Fruit fly (Drosophila melanogaster) whole organism, embryonic: ENCODE measurements around the gene CG45081.

ENCODE experiments used
- CG10979 ChIP-seq: fragments of 200-800 bp; sonication (Bioruptor generic); optimal IDR thresholded peaks from 2 replicates; lab custom pipeline; 2018; ENCODE audit warnings: missing biosample characterization, mild to moderate bottlenecking, missing genetic modification characterization, moderate library complexity
- CG12236 ChIP-seq: fragments of 200-800 bp; sonication (Bioruptor generic); optimal IDR thresholded peaks from 2 replicates; lab custom pipeline; 2016; ENCODE audit warnings: missing biosample characterization, missing genetic modification characterization
- CG1233 ChIP-seq: fragments of 200-800 bp; sonication (Bioruptor generic); optimal IDR thresholded peaks from 4 replicates; lab custom pipeline; 2018; ENCODE audit warnings: missing biosample characterization, mild to moderate bottlenecking, missing genetic modification characterization
- CG12769 ChIP-seq: fragments of 200-800 bp; sonication (Bioruptor generic); optimal IDR thresholded peaks from 2 replicates; lab custom pipeline; 2019; ENCODE audit warnings: missing biosample characterization, mild to moderate bottlenecking, missing genetic modification characterization, moderate library complexity
- CG13424 ChIP-seq: fragments of 200-800 bp; sonication (Bioruptor generic); optimal IDR thresholded peaks from 2 replicates; lab custom pipeline; 2019; ENCODE audit warnings: missing biosample characterization, mild to moderate bottlenecking, missing genetic modification characterization, moderate library complexity
- CG13775 ChIP-seq: fragments of 200-800 bp; sonication (Bioruptor generic); optimal IDR thresholded peaks from 3 replicates; lab custom pipeline; 2017; ENCODE audit warnings: missing biosample characterization, mild to moderate bottlenecking, missing genetic modification characterization
- CG15269 ChIP-seq: fragments of 200-800 bp; sonication (Bioruptor generic); optimal IDR thresholded peaks from 2 replicates; lab custom pipeline; 2018; ENCODE audit warnings: missing biosample characterization, mild to moderate bottlenecking, missing genetic modification characterization, moderate library complexity
- CG1602 ChIP-seq: fragments of 200-800 bp; sonication (Bioruptor generic); optimal IDR thresholded peaks from 3 replicates; lab custom pipeline; 2016; ENCODE audit warnings: missing biosample characterization, missing genetic modification characterization
- CG17361 ChIP-seq: fragments of 200-800 bp; sonication (Bioruptor generic); IDR thresholded peaks from 3 replicates; pipeline ENCODE4 v1.3.6; 2022; ENCODE audit warnings: missing biosample characterization, missing genetic modification characterization
- CG17385 ChIP-seq: fragments of 200-800 bp; sonication (Bioruptor generic); optimal IDR thresholded peaks from 3 replicates; lab custom pipeline; 2018; ENCODE audit warnings: missing biosample characterization, mild to moderate bottlenecking, missing genetic modification characterization
- CG18262 ChIP-seq: fragments of 200-800 bp; optimal IDR thresholded peaks from 3 replicates; lab custom pipeline; 2019; ENCODE audit warnings: missing biosample characterization, mild to moderate bottlenecking, missing genetic modification characterization, moderate library complexity
- CG18599 ChIP-seq: fragments of 200-800 bp; sonication (Bioruptor generic); optimal IDR thresholded peaks from 3 replicates; lab custom pipeline; 2017; ENCODE audit warnings: missing biosample characterization, missing genetic modification characterization, mild to moderate bottlenecking, moderate library complexity, missing genetic modification reagents
- CG2120 ChIP-seq: fragments of 200-800 bp; sonication (Bioruptor generic); optimal IDR thresholded peaks from 3 replicates; lab custom pipeline; 2016; ENCODE audit warnings: missing biosample characterization, missing genetic modification characterization
- CG30431 ChIP-seq: fragments of 200-800 bp; sonication (Bioruptor generic); optimal IDR thresholded peaks from 2 replicates; lab custom pipeline; 2017; ENCODE audit warnings: missing biosample characterization, missing genetic modification characterization
- CG31441 ChIP-seq: fragments of 200-800 bp; sonication (Bioruptor generic); IDR thresholded peaks from 2 replicates; pipeline ENCODE4 v1.3.6; 2022; ENCODE audit warnings: missing biosample characterization, missing genetic modification characterization
- CG3281 ChIP-seq: fragments of 200-800 bp; sonication (Bioruptor generic); optimal IDR thresholded peaks from 3 replicates; lab custom pipeline; 2017; ENCODE audit warnings: missing biosample characterization, mild to moderate bottlenecking, missing genetic modification characterization
- CG6813 ChIP-seq: fragments of 200-800 bp; sonication (Bioruptor generic); optimal IDR thresholded peaks from 2 replicates; lab custom pipeline; 2017; ENCODE audit warnings: missing biosample characterization, missing genetic modification characterization, mild to moderate bottlenecking, moderate library complexity, missing genetic modification reagents
- CG7556 ChIP-seq: fragments of 200-800 bp; sonication (Bioruptor generic); optimal IDR thresholded peaks from 2 replicates; lab custom pipeline; 2017; ENCODE audit warnings: missing biosample characterization, mild to moderate bottlenecking, missing genetic modification characterization
- CG7745 ChIP-seq: fragments of 200-800 bp; sonication (Bioruptor generic); optimal IDR thresholded peaks from 2 replicates; lab custom pipeline; 2018; ENCODE audit warnings: missing biosample characterization, mild to moderate bottlenecking, missing genetic modification characterization, moderate library complexity
- CG9932 ChIP-seq: fragments of 200-800 bp; sonication (Bioruptor generic); IDR thresholded peaks from 2 replicates; pipeline ENCODE4 v1.3.6; 2022; ENCODE audit warnings: missing biosample characterization, missing genetic modification characterization
- CoRest ChIP-seq: fragments of 200-800 bp; sonication (Bioruptor generic); optimal IDR thresholded peaks from 3 replicates; lab custom pipeline; 2018; ENCODE audit warnings: missing biosample characterization, mild to moderate bottlenecking, missing genetic modification characterization, moderate library complexity
- Ets65A ChIP-seq: fragments of 200-800 bp; sonication (Bioruptor generic); peaks from one replicate; lab custom pipeline; 2016; ENCODE audit warnings: missing biosample characterization, missing genetic modification characterization
- Fer1 ChIP-seq: fragments of 200-800 bp; sonication (Bioruptor generic); optimal IDR thresholded peaks from 2 replicates; lab custom pipeline; 2017; ENCODE audit warnings: missing biosample characterization, mild to moderate bottlenecking, missing genetic modification characterization
- HLH3B ChIP-seq: fragments of 200-800 bp; sonication (Bioruptor generic); IDR thresholded peaks from 2 replicates; pipeline ENCODE4 v1.3.6; 2022; ENCODE audit warnings: missing biosample characterization, missing genetic modification characterization
- Hand ChIP-seq: fragments of 200-800 bp; sonication (Bioruptor generic); optimal IDR thresholded peaks from 2 replicates; lab custom pipeline; 2017; ENCODE audit warnings: mild to moderate bottlenecking, missing biosample characterization, missing genetic modification reagents, missing genetic modification characterization
- Mad ChIP-seq: fragments of 200-800 bp; sonication (Bioruptor generic); optimal IDR thresholded peaks from 2 replicates; lab custom pipeline; 2016; ENCODE audit warnings: missing biosample characterization, missing genetic modification characterization
- Med ChIP-seq: fragments of 200-800 bp; sonication (Bioruptor generic); peaks from one replicate; lab custom pipeline; 2016; ENCODE audit warnings: missing biosample characterization, missing genetic modification characterization, mild to moderate bottlenecking, inconsistent platforms, moderate library complexity
- Myb ChIP-seq: fragments of 200-800 bp; sonication (Bioruptor generic); optimal IDR thresholded peaks from 2 replicates; lab custom pipeline; 2016; ENCODE audit warnings: missing biosample characterization, missing genetic modification characterization
- PHDP ChIP-seq: fragments of 200-800 bp; sonication (Bioruptor generic); optimal IDR thresholded peaks from 3 replicates; lab custom pipeline; 2018; ENCODE audit warnings: missing biosample characterization, mild to moderate bottlenecking, missing genetic modification characterization, moderate library complexity
- Pdp1 ChIP-seq, 2 experiments: fragments of 200-800 bp; sonication (Bioruptor generic); optimal IDR thresholded peaks; 3 replicates each; lab custom pipeline; 2016; ENCODE audit warnings: missing biosample characterization in 2 of 2, missing genetic modification characterization in 2 of 2, mild to moderate bottlenecking in 1 of 2, moderate library complexity in 1 of 2
- Ptx1 ChIP-seq: fragments of 200-800 bp; sonication (Bioruptor generic); IDR thresholded peaks from 2 replicates; pipeline ENCODE4 v1.3.6; 2022; ENCODE audit warnings: missing biosample characterization, missing genetic modification characterization
- Trl ChIP-seq, 3 experiments: fragments of >200 bp in 2 of 3; fragments of 200-800 bp in 1 of 3; sonication (Bioruptor generic) in 1 of 3; optimal IDR thresholded peaks; 2 replicates in 1 of 3; 3 replicates in 2 of 3; lab custom pipeline; 2016 to 2017; ENCODE audit warnings: missing biosample characterization in 1 of 3, missing genetic modification characterization in 1 of 3
- Xbp1 ChIP-seq: fragments of 200-800 bp; sonication (Bioruptor generic); optimal IDR thresholded peaks from 3 replicates; lab custom pipeline; 2016; ENCODE audit warnings: missing biosample characterization, mild to moderate bottlenecking, missing genetic modification characterization
- abd-A ChIP-seq: fragments of 200-800 bp; sonication (Bioruptor generic); optimal IDR thresholded peaks from 3 replicates; lab custom pipeline; 2019; ENCODE audit warnings: missing biosample characterization, mild to moderate bottlenecking, missing genetic modification characterization, moderate library complexity
- bbx ChIP-seq: fragments of 200-800 bp; sonication (Bioruptor generic); IDR thresholded peaks from 2 replicates; pipeline ENCODE4 v1.3.6; 2022; ENCODE audit warnings: missing biosample characterization, missing genetic modification characterization; ENCODE audit not compliant: partially characterized antibody
- bcd ChIP-seq: fragments of 200-800 bp; sonication (Bioruptor generic); optimal IDR thresholded peaks from 2 replicates; lab custom pipeline; 2017; ENCODE audit warnings: missing biosample characterization, mild to moderate bottlenecking, missing genetic modification characterization
- chinmo ChIP-seq: fragments of 200-800 bp; sonication (Bioruptor generic); IDR thresholded peaks from 4 replicates; pipeline ENCODE4 v1.3.6; 2022; ENCODE audit warnings: missing biosample characterization, missing genetic modification characterization; ENCODE audit not compliant: partially characterized antibody
- crol ChIP-seq: fragments of 200-800 bp; sonication (Bioruptor generic); IDR thresholded peaks from 2 replicates; pipeline ENCODE4 v1.3.6; 2022; ENCODE audit warnings: missing biosample characterization, missing genetic modification characterization
- gem ChIP-seq: fragments of 200-800 bp; sonication (Bioruptor generic); optimal IDR thresholded peaks from 2 replicates; lab custom pipeline; 2019; ENCODE audit warnings: missing biosample characterization, mild to moderate bottlenecking, missing genetic modification characterization, moderate library complexity
- grau ChIP-seq: fragments of 200-800 bp; optimal IDR thresholded peaks from 3 replicates; lab custom pipeline; 2019; ENCODE audit warnings: missing biosample characterization, mild to moderate bottlenecking, missing genetic modification characterization, moderate library complexity
- lab ChIP-seq: fragments of 200-800 bp; sonication (Bioruptor generic); optimal IDR thresholded peaks from 3 replicates; lab custom pipeline; 2017; ENCODE audit warnings: missing biosample characterization, missing genetic modification characterization, mild to moderate bottlenecking, moderate library complexity, missing genetic modification reagents
- org-1 ChIP-seq: fragments of 200-800 bp; sonication (Bioruptor generic); optimal IDR thresholded peaks from 2 replicates; lab custom pipeline; 2017; ENCODE audit warnings: missing biosample characterization, missing genetic modification characterization
- pros ChIP-seq: fragments of 200-800 bp; sonication (Bioruptor generic); optimal IDR thresholded peaks from 3 replicates; lab custom pipeline; 2019; ENCODE audit warnings: missing biosample characterization, mild to moderate bottlenecking, missing genetic modification characterization, moderate library complexity
- psq ChIP-seq: fragments of 200-800 bp; sonication (Bioruptor generic); optimal IDR thresholded peaks from 2 replicates; lab custom pipeline; 2017; ENCODE audit warnings: missing biosample characterization, missing genetic modification characterization
- run ChIP-seq: fragments of 200-800 bp; sonication (Bioruptor generic); optimal IDR thresholded peaks from 3 replicates; lab custom pipeline; 2018; ENCODE audit warnings: missing biosample characterization, mild to moderate bottlenecking, missing genetic modification characterization
- salm ChIP-seq: fragments of 200-800 bp; sonication (Bioruptor generic); optimal IDR thresholded peaks from 2 replicates; lab custom pipeline; 2018; ENCODE audit warnings: missing biosample characterization, mild to moderate bottlenecking, missing genetic modification characterization
- sens ChIP-seq: fragments of 200-800 bp; sonication (Bioruptor generic); peaks from one replicate; lab custom pipeline; 2016; ENCODE audit warnings: missing biosample characterization, missing genetic modification characterization

CG45081 gene

DNA sequence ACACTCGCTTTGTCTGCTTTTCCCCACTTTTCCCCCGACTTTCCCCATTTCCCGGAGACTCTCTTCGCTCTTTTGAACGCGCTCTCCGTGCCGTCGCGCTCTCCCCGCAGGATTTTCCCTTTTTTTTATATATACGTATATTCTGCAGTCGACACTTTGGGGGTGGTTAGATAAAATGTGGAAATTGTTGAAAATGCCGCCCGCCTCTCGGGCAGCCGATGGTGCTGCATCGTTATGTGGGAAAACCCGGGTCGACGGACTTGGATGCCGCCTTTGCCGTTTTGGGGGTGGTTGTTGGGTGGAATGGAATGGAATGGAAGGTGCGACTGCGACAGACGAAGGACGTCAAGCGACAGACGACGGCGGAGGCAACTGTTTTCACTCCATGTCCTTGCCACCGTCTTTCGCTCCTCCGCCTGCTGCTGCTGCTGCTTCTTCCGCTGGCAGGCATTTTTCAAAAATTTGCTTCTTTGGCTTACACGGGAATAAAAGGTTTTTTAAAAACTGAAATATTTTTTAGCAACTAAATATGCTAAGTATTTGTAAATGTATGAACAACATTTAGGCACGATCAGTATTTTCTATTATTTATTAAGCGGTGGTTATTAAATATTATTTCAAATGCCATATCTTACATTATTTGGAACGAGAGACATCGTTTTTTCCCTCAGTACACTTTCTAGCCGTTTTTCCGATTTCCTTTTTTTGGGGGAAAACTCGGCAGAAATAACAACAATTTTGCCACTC is 34.9 kb upstream of the CG45081 start (continued):
- peak; percentile 71 for TF ChIP-seq gem (tag; lab: Kevin White, UChicago)
- TF ChIP-seq Med (GFP tag; lab: Kevin White, UChicago), result peak; percentile 37
- no peak for TF ChIP-seq Myb (GFP tag; lab: Kevin White, UChicago)
- TF ChIP-seq Ptx1 (GFP tag; lab: Robert Waterston, UW), result peak; percentile 23; the same call in 1 of the 2 replicates
- peak; percentile 39 for TF ChIP-seq Xbp1 (GFP tag; lab: Kevin White, UChicago)
- TF ChIP-seq CG13424 (tag; lab: Kevin White, UChicago), result peak; percentile 39
- TF ChIP-seq crol (GFP tag; lab: Robert Waterston, UW), result peak; percentile 56; the same call in 1 of the 2 replicates
- TF ChIP-seq CG18262 (tag; lab: Kevin White, UChicago), result peak; percentile 47
- TF ChIP-seq CG15269, result peak; percentile 48
- TF ChIP-seq CG18599 (GFP tag; lab: Kevin White, UChicago), result peak; percentile 68
- peak; percentile 46 to 54 for TF ChIP-seq Trl (optimal IDR thresholded peaks at IDR 0.05; lab: Kevin White, UChicago)
- no peak for TF ChIP-seq Trl (GFP tag; optimal IDR thresholded peaks at IDR 0.05; lab: Kevin White, UChicago)
- TF ChIP-seq CG7745 (tag; lab: Kevin White, UChicago), result no peak
- peak; percentile 80 for TF ChIP-seq sens (GFP tag; lab: Kevin White, UChicago)
- peak; percentile 44 for TF ChIP-seq PHDP (tag; lab: Kevin White, UChicago)
- no peak for TF ChIP-seq salm (tag; lab: Kevin White, UChicago)
- peak; percentile 31 for TF ChIP-seq CG13775 (GFP tag; lab: Kevin White, UChicago)
- peak; percentile 10 for TF ChIP-seq org-1
- peak; percentile 3 for TF ChIP-seq Mad
- peak; percentile 60 for TF ChIP-seq CG2120 (GFP tag; lab: Kevin White, UChicago)
- TF ChIP-seq chinmo (GFP tag; lab: Robert Waterston, UW), result 0 out of 4 replicates have a peak, but pooled peaks have one; percentile 10
- TF ChIP-seq grau (tag; lab: Kevin White, UChicago), result peak; percentile 57
- TF ChIP-seq CG7556 (GFP tag; lab: Kevin White, UChicago), result peak; percentile 74
- peak; percentile 16 for TF ChIP-seq CG12769 (tag; lab: Kevin White, UChicago)
- no peak for TF ChIP-seq CG1602 (GFP tag; lab: Kevin White, UChicago)
- peak; percentile 70 for TF ChIP-seq pros (GFP tag; lab: Kevin White, UChicago)
- TF ChIP-seq bbx, result peak; percentile 62
- TF ChIP-seq HLH3B (GFP tag; lab: Robert Waterston, UW), result peak; percentile 16; the same call in 1 of the 2 replicates
- peak in 1 of 2 experiments; percentile 20 for TF ChIP-seq Pdp1 (GFP tag; optimal IDR thresholded peaks at IDR 0.05; lab: Kevin White, UChicago)
- TF ChIP-seq CG31441 (GFP tag; lab: Robert Waterston, UW), result 0 out of 2 replicates have a peak, but pooled peaks have one; percentile 32
- TF ChIP-seq CoRest (tag; lab: Kevin White, UChicago), result peak; percentile 29
- 0 out of 2 replicates have a peak, but pooled peaks have one; percentile 15 for TF ChIP-seq CG9932 (GFP tag; lab: Robert Waterston, UW)
- TF ChIP-seq CG17361, result peak; percentile 46; the same call in 1 of the 3 replicates
- peak; percentile 9 for TF ChIP-seq CG10979 (tag; lab: Kevin White, UChicago)
- no peak for TF ChIP-seq run (tag; lab: Kevin White, UChicago)
- peak; percentile 23 for TF ChIP-seq bcd
- no peak for TF ChIP-seq CG1233 (GFP tag; lab: Kevin White, UChicago)
- TF ChIP-seq abd-A, result peak; percentile 89
- TF ChIP-seq CG30431 (GFP tag; lab: Kevin White, UChicago), result no peak
- peak; percentile 26 for TF ChIP-seq Fer1 (GFP tag; lab: Kevin White, UChicago)
- TF ChIP-seq CG3281 (GFP tag; lab: Kevin White, UChicago), result peak; percentile 30
- peak; percentile 64 for TF ChIP-seq Ets65A (GFP tag; lab: Kevin White, UChicago)
- peak; percentile 34 for TF ChIP-seq Hand
- TF ChIP-seq psq (GFP tag; lab: Kevin White, UChicago), result no peak
- peak; percentile 26 for TF ChIP-seq CG17385
- TF ChIP-seq lab (GFP tag; lab: Kevin White, UChicago), result peak; percentile 36
- no peak for TF ChIP-seq CG12236
- TF ChIP-seq CG6813 (GFP tag; lab: Kevin White, UChicago), result no peak
